Worm (Caenorhabditis elegans) whole organism, early embryonic: ENCODE data around the gene ZK154.1.

Source experiments
- B0310.2 ChIP-seq: sonication (generic microtip); optimal IDR thresholded peaks from 2 replicates; lab custom pipeline; 2016; ENCODE audit warnings: mild to moderate bottlenecking, missing genetic modification characterization, missing compliant biosample characterization
- F13C5.2 ChIP-seq: sonication (generic microtip); optimal IDR thresholded peaks from 2 replicates; lab custom pipeline; 2017; ENCODE audit warnings: mild to moderate bottlenecking, missing genetic modification characterization, inconsistent platforms, missing compliant biosample characterization
- aly-1 ChIP-seq: sonication (generic microtip); optimal IDR thresholded peaks from 2 replicates; lab custom pipeline; 2016; ENCODE audit warnings: missing genetic modification characterization, missing compliant biosample characterization
- ama-1 ChIP-seq: fragments of 150-350 bp; optimal IDR thresholded peaks from 2 replicates; lab custom pipeline; 2014
- ceh-13 ChIP-seq: fragments of 200-800 bp; sonication (Bioruptor generic); optimal IDR thresholded peaks from 2 replicates; lab custom pipeline; 2018; ENCODE audit warnings: mild to moderate bottlenecking, missing genetic modification characterization, missing compliant biosample characterization
- ceh-36 ChIP-seq: sonication (generic microtip); optimal IDR thresholded peaks from 2 replicates; lab custom pipeline; 2016; ENCODE audit warnings: missing genetic modification characterization, inconsistent platforms, missing compliant biosample characterization
- ets-7 ChIP-seq: sonication (generic microtip); optimal IDR thresholded peaks from 2 replicates; lab custom pipeline; 2016; ENCODE audit warnings: missing genotype, missing genetic modification characterization, missing compliant biosample characterization
- flt-1 ChIP-seq: fragments of 200-800 bp; sonication (Bioruptor generic); IDR thresholded peaks from 2 replicates; pipeline ENCODE4 v1.3.6; 2022; ENCODE audit warnings: missing genetic modification characterization, missing compliant biosample characterization
- hmbx-1 ChIP-seq: sonication (generic microtip); optimal IDR thresholded peaks from 2 replicates; lab custom pipeline; 2016; ENCODE audit warnings: mild to moderate bottlenecking, missing genetic modification characterization, missing compliant biosample characterization
- hnd-1 ChIP-seq: sonication (generic microtip); optimal IDR thresholded peaks from 2 replicates; lab custom pipeline; 2016; ENCODE audit warnings: missing genetic modification characterization, missing compliant biosample characterization
- sea-1 ChIP-seq: fragments of 200-800 bp; sonication (Bioruptor generic); conservative IDR thresholded peaks from 2 replicates; pipeline ENCODE4 v1.3.6; 2022; ENCODE audit warnings: missing genetic modification characterization, missing compliant biosample characterization
- tbx-11 ChIP-seq: fragments of 200-800 bp; sonication (Bioruptor generic); IDR thresholded peaks from 2 replicates; pipeline ENCODE4 v1.3.6; 2022; ENCODE audit warnings: missing genetic modification characterization, missing compliant biosample characterization
- tra-4 ChIP-seq: sonication (generic microtip); optimal IDR thresholded peaks from 2 replicates; lab custom pipeline; 2017; ENCODE audit warnings: missing genetic modification characterization, missing compliant biosample characterization

DNA sequence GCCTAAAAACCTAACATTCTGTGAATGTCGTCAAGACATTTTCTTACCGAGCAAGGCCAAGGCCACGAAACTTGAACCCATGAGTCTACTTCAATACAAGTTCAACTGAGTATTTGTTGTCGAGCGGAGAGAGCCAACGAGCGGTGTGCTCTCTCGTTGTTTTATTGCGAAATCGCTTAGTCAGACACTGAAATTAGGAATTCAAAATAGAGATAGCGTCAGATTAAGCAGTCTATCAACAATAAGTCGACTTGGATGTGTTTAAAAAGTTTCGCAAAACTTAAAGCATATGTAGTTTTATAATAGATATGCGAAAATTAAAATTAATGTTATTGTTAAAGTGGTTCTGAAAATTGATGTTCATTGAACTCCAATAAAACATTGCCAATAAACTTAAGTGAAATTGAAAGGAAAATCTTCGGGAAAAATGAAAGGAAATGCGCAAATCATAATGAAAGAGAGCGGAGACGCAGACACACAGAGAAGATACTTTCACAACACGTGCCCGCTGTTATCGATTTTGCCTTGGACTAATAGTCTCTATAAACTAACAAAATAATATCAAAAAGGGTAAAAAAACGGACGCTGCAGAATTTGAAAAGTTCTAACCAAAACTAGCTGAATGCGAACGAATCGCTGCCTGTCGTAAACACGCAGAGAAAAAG lies 14.1 kb downstream of the ZK154.1 start, which contains the start of gene ZK154.6:
- TF ChIP-seq sea-1 (GFP tag; lab: Robert Waterston, UW), result no peak
- TF ChIP-seq F13C5.2 (tag; lab: Kevin White, UChicago), result no peak
- TF ChIP-seq ama-1, result no peak
- no peak for TF ChIP-seq hmbx-1 (tag; lab: Kevin White, UChicago)
- no peak for TF ChIP-seq aly-1 (tag; lab: Kevin White, UChicago)
- TF ChIP-seq B0310.2 (tag; lab: Kevin White, UChicago), result no peak
- no peak for TF ChIP-seq flt-1 (GFP tag; lab: Robert Waterston, UW)
- no peak for TF ChIP-seq ets-7 (tag; lab: Kevin White, UChicago)
- no peak for TF ChIP-seq tra-4 (tag; lab: Kevin White, UChicago)
- no peak for TF ChIP-seq hnd-1 (tag; lab: Kevin White, UChicago)
- TF ChIP-seq ceh-36 (tag; lab: Kevin White, UChicago), result no peak
- TF ChIP-seq ceh-13, result no peak
- TF ChIP-seq tbx-11 (GFP tag; lab: Robert Waterston, UW), result no peak
